Worm (Caenorhabditis elegans): ENCODE data around the gene mat-2.

The mat-2 gene

DNA sequence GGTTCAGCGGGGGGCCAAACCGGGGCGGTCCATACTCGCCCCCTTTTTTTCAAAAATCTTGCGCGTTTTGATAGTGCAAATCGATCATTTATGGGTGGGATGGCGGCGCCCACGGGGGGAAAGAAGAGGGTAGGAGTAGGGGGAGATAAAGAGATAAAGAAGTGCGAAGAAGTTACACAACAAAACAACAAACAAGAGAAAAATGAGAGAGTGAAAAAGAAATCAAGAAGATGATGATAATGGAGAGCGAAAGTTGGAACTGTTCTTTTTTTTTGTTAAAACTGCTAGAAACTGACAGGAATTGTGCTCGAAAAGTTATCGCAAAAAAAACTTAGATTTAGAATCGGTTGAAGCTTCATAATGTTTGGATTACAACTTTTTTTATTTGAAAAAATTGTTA, 49.9 kb downstream of the mat-2 start, which contains the start of gene ptr-13:
ptr-13 (minus strand) TSS at position 92 of the 400 bp plus-strand sequence.
- TF ChIP-seq him-1 (tag; optimal IDR thresholded peaks at IDR 0.05): no peak
- no peak for TF ChIP-seq W03F9.2 (tag; optimal IDR thresholded peaks at IDR 0.05)
- no peak for TF ChIP-seq dao-5 (tag; optimal IDR thresholded peaks at IDR 0.05)

DNA sequence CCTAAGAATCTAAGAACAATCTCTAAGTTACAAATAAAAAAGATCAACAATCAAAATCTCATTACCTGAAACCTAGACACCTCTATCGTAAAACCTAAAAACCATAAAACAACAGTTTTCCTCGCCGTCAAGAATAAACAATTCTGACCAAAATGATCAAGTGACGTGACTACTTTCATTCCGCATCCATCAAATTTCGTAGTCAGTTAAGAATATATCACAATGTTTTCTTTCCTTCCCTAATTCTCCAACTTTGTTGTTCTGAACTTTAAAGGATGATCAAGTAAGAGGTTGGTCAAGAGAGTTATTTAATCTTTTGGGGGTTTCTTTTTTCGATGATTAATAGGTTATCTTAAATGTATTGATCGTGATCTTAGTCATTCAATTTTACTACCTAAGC, 50.8 kb downstream of the mat-2 start:
- TF ChIP-seq him-1 (tag; optimal IDR thresholded peaks at IDR 0.05): no peak
- no peak for TF ChIP-seq W03F9.2 (tag; optimal IDR thresholded peaks at IDR 0.05)
- no peak for TF ChIP-seq dao-5 (tag; optimal IDR thresholded peaks at IDR 0.05)

DNA sequence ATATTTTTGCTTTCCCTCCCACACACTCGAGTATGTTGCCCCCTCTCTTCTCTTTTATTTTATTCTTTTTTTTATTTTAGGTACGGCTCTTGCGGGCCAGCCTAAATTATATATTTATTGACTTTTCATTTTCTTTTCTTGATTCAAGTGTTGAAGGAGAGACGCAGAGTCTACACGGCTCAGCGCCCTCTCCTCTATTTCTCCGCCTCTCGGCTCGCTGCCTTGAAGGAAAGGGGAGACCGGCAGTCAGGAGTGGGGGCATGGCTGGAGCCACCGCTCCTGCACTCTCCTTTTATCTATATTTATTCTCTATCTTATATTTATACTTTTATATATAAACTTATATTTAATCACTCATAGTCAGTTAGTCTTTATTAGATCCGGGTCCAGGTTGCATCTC, 53.9 kb downstream of the mat-2 start:
- TF ChIP-seq him-1 (tag; optimal IDR thresholded peaks at IDR 0.05) (no peak), dao-5 (tag; optimal IDR thresholded peaks at IDR 0.05) (no peak), W03F9.2 (tag; optimal IDR thresholded peaks at IDR 0.05) (no peak)

DNA sequence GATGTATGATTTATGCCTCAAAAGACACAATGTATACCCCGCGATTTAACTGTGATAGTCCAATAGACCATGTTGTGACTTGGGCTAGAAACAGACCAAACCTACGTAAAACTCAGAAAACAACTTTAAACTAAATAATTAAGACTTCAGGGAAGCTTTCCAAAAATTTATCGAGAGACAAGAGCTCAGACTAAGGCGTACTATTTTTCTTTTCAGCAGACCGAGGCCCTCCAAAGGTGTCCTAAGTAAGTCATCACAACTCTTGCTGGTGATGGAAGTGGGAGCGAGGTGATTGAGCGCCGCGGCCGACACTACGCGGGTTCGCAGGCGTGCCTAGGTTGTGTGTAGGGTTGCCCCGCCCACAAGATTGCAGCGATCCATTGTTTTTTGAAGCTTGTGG, 54.5 kb downstream of the mat-2 start:
- TF ChIP-seq W03F9.2 (tag; optimal IDR thresholded peaks at IDR 0.05) (peak; percentile 43), dao-5 (tag; optimal IDR thresholded peaks at IDR 0.05) (no peak)

Data from whole organism, L4/young adult.